Worm (Caenorhabditis elegans): ENCODE results near the gene F07E5.7.
A peak's percentile ranks its signal among the peaks of the same experiment; 100 is the strongest.

F07E5.7 gene

DNA sequence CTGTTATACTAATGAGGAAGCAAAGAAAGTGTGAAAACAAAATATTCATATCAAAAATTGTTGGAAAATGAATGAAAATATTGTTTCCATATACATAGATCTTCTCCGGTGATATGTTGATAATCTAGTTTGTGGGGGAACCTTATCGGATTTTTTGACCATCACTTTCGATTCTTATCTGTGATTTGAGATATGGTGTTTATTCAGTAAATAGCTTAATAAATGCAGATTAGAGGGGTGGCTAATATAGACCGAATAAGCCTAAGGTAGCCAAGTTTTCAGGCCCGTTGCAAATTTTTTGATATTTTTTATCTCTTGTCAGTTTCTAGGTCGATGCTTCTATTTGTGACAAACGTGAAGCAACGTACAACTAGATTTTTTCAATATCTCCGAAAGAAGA lies at the start of gene F07E5.7:
TSS of gene F07E5.7 (minus strand) at position 101 of the 400 bp plus-strand sequence.
- no peak for TF ChIP-seq lin-38 (GFP tag; IDR thresholded peaks at IDR 0.05)
- no peak for TF ChIP-seq dmd-8 (GFP tag; IDR thresholded peaks at IDR 0.05)
- no peak for TF ChIP-seq ceh-44 (GFP tag; IDR thresholded peaks at IDR 0.05)
- TF ChIP-seq ztf-7 (tag; optimal IDR thresholded peaks at IDR 0.05) = no peak
- TF ChIP-seq lin-1 (GFP tag; IDR thresholded peaks at IDR 0.05) = no peak

DNA sequence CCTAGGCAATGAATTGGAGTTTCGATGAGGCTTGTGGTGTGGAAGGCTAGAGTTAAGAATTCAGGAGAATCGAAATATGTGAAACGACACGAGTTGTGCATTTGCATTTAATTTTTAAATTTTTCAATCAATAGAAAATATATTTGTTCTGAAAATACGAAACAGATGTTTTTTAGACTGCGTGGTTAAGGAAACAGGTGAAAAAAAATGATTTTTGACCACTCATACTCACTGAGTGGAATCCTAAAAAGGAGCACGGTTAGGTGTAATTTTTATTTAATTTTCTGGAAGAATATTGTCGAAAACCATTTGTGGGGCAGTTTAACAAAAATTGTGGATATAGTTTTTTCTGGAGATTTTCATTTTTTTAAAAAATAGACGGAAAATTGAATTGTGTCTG lies 45.5 kb upstream of the F07E5.7 start, which contains the start of gene srh-195:
TSS of gene srh-195 (minus strand) at position 101 of the 400 bp plus-strand sequence.
- TF ChIP-seq daf-16 (GFP tag; optimal IDR thresholded peaks at IDR 0.05) = no peak
- no peak for TF ChIP-seq daf-16 (tag; optimal IDR thresholded peaks at IDR 0.05)
- no peak for TF ChIP-seq F10B5.3 (tag; optimal IDR thresholded peaks at IDR 0.05)

DNA sequence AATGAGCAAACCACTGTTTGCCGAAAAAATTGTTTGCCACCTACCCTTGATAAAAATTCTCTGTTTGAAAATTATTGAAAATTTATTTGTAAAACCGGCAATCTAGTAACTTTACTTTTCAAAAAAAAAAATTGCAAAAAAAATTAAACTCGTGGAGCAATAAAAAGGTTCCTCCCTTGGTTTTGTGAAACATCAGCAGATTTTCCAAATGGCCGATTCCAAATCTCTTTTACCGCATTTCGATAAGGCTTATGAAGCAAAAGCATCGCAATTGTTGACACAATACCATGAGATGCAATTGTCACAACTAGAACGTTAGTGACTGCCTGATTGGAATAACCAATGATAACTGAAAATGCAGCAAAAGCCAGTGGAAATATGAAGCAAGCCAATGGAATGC lies 43.2 kb upstream of the F07E5.7 start:
- TF ChIP-seq nhr-102 (tag; optimal IDR thresholded peaks at IDR 0.05) = no peak
- peak; percentile 90 for TF ChIP-seq aha-1 (tag)

DNA sequence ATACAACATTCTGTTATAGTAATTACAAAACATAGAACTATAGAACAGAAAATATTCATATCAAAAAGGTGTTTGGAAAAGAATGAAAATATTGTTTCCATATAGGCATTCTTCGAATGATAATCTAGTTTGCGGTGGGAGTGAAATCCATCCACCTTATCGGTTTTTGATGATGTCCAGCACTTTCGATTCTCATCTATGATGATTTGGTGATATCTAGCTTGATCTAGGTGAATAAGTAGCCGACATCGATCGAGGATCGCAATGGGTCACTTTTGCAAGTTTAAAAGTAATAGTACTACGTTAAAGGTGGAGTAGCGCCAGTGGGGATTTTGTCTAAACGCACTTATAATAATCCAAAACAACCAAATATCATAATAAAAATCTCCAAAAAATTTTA lies 41.6 kb upstream of the F07E5.7 start, which contains the start of gene R52.6:
TSS of gene R52.6 (minus strand) at position 101 of the 400 bp plus-strand sequence.
- TF ChIP-seq ceh-32 (tag; optimal IDR thresholded peaks at IDR 0.05; ENCODE audit: poor library complexity) = no peak
- TF ChIP-seq ZK337.2 (GFP tag; IDR thresholded peaks at IDR 0.05) = no peak
- TF ChIP-seq pha-4 (GFP tag; IDR thresholded peaks at IDR 0.05) = no peak
- no peak for TF ChIP-seq pha-4 (tag; optimal IDR thresholded peaks at IDR 0.05)
- TF ChIP-seq lin-15B (tag; optimal IDR thresholded peaks at IDR 0.05) = no peak
- no peak for TF ChIP-seq lin-13 (GFP tag; optimal IDR thresholded peaks at IDR 0.05)
- TF ChIP-seq attf-4 (tag; optimal IDR thresholded peaks at IDR 0.05) = no peak
- no peak for TF ChIP-seq duxl-1 (tag; optimal IDR thresholded peaks at IDR 0.05; ENCODE audit: poor library complexity)
- TF ChIP-seq nhr-11 (tag; optimal IDR thresholded peaks at IDR 0.05) = no peak
- no peak for TF ChIP-seq hlh-30 (tag; optimal IDR thresholded peaks at IDR 0.05; ENCODE audit: insufficient read depth)
- TF ChIP-seq Y48G9A.11 (GFP tag; IDR thresholded peaks at IDR 0.05) = no peak
- TF ChIP-seq ctbp-1 (GFP tag; IDR thresholded peaks at IDR 0.05) = no peak

DNA sequence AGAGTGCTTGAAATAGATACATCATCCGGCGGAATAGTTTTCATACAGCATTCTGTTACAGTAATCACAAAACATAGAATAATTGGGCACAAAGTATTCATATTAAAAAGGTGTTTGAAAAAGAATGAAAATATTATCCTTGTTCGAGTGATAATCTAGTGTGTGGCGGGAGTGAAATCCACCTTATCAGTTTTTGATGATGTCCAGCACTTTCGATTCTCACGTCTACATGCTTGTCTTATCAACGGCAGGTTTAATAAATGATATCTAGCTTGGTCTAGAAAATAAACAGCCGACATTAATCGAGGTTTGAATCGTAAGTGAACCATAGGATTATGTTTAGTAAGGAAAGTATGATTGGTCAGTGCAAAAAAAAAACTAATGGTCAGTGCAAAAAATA lies 38.6 kb upstream of the F07E5.7 start, which contains the start of gene R52.5:
TSS of gene R52.5 (minus strand) at position 101 of the 400 bp plus-strand sequence.
- TF ChIP-seq arid-1 (GFP tag; conservative IDR thresholded peaks at IDR 0.05) = no peak
- no peak for TF ChIP-seq nhr-76 (tag; optimal IDR thresholded peaks at IDR 0.05)
- TF ChIP-seq ceh-32 (tag; optimal IDR thresholded peaks at IDR 0.05; ENCODE audit: poor library complexity) = no peak
- TF ChIP-seq nhr-42 (GFP tag; IDR thresholded peaks at IDR 0.05) = no peak
- no peak for TF ChIP-seq ceh-28 (tag; optimal IDR thresholded peaks at IDR 0.05)
- TF ChIP-seq T20F7.1 (GFP tag; optimal IDR thresholded peaks at IDR 0.05) = no peak
- TF ChIP-seq madf-5 (GFP tag; IDR thresholded peaks at IDR 0.05) = no peak
- TF ChIP-seq tra-1 (GFP tag; IDR thresholded peaks at IDR 0.05) = no peak
- no peak for TF ChIP-seq Y5F2A.4 (GFP tag; optimal IDR thresholded peaks at IDR 0.05)
- no peak for TF ChIP-seq saeg-2 (GFP tag; IDR thresholded peaks at IDR 0.05)
- TF ChIP-seq nhr-48 (tag; optimal IDR thresholded peaks at IDR 0.05) = no peak
- TF ChIP-seq snpc-4 (tag; optimal IDR thresholded peaks at IDR 0.05) = no peak
- no peak for TF ChIP-seq unc-39 (tag; optimal IDR thresholded peaks at IDR 0.05)
- no peak for TF ChIP-seq snpc-1.2 (GFP tag; IDR thresholded peaks at IDR 0.05)
